Worm (Caenorhabditis elegans): Measurements from ENCODE around the gene T03G6.3.

- TF ChIP-seq php-3 (GFP tag; IDR thresholded peaks at IDR 0.05) = no peak
- no peak for TF ChIP-seq fos-1 (tag; optimal IDR thresholded peaks at IDR 0.05)
- no peak for TF ChIP-seq nhr-237 (tag; optimal IDR thresholded peaks at IDR 0.05)
These were observed 19.8 kb downstream of the T03G6.3 start for ce11 chrX:2595757-2596059.

All from whole organism, L4 larva.